Worm (Caenorhabditis elegans) whole organism, L2 larva: ENCODE results near the gene F58A3.4.

Source experiments
- C34F6.9 ChIP-seq: fragments of 150-350 bp; optimal IDR thresholded peaks from 2 replicates; lab custom pipeline; 2014; ENCODE audit warnings: missing biosample characterization, missing genetic modification characterization
- R02D3.7 ChIP-seq: fragments of 150-350 bp; optimal IDR thresholded peaks from 2 replicates; lab custom pipeline; 2014; ENCODE audit warnings: missing biosample characterization, missing genetic modification characterization
- Y55F3AM.14 ChIP-seq: fragments of 200-800 bp; sonication (Bioruptor generic); optimal IDR thresholded peaks from 2 replicates; lab custom pipeline; 2018; ENCODE audit warnings: mild to moderate bottlenecking, missing genetic modification characterization, missing compliant biosample characterization
- ZK546.5 ChIP-seq: sonication (generic microtip); optimal IDR thresholded peaks from 2 replicates; lab custom pipeline; 2017; ENCODE audit warnings: missing biosample characterization, missing genetic modification characterization
- alr-1 ChIP-seq: fragments of 150-350 bp; optimal IDR thresholded peaks from 2 replicates; lab custom pipeline; 2014; ENCODE audit warnings: missing biosample characterization, missing genetic modification characterization
- aly-2 ChIP-seq: fragments of 150-350 bp; optimal IDR thresholded peaks from 2 replicates; lab custom pipeline; 2014; ENCODE audit warnings: missing biosample characterization, missing genetic modification characterization
- ceh-16 ChIP-seq: fragments of 150-350 bp; optimal IDR thresholded peaks from 2 replicates; lab custom pipeline; 2014; ENCODE audit warnings: missing biosample characterization, missing genetic modification characterization
- ceh-82 ChIP-seq: fragments of 150-350 bp; optimal IDR thresholded peaks from 2 replicates; lab custom pipeline; 2014; ENCODE audit warnings: missing biosample characterization, missing genetic modification characterization
- crh-2 ChIP-seq: sonication (generic microtip); optimal IDR thresholded peaks from 2 replicates; lab custom pipeline; 2017; ENCODE audit warnings: missing biosample characterization, missing genetic modification characterization
- dmd-4 ChIP-seq: sonication (generic microtip); optimal IDR thresholded peaks from 2 replicates; lab custom pipeline; 2017; ENCODE audit warnings: missing biosample characterization, missing genetic modification characterization
- egl-27 ChIP-seq: sonication (generic microtip); optimal IDR thresholded peaks from 3 replicates; lab custom pipeline; 2017; ENCODE audit warnings: missing biosample characterization, missing genetic modification reagents, missing genetic modification characterization
- elt-1 ChIP-seq: fragments of 150-350 bp; optimal IDR thresholded peaks from 2 replicates; lab custom pipeline; 2014; ENCODE audit warnings: missing biosample characterization, missing genetic modification characterization
- elt-3 ChIP-seq: sonication (generic microtip); optimal IDR thresholded peaks from 2 replicates; lab custom pipeline; 2017; ENCODE audit warnings: missing biosample characterization, missing genetic modification characterization
- fos-1 ChIP-seq: fragments of 150-350 bp; optimal IDR thresholded peaks from 2 replicates; lab custom pipeline; 2014; ENCODE audit warnings: missing biosample characterization, missing genetic modification characterization
- gmeb-1 ChIP-seq: fragments of 150-350 bp; optimal IDR thresholded peaks from 2 replicates; lab custom pipeline; 2014; ENCODE audit warnings: missing biosample characterization, missing genetic modification characterization
- lin-13 ChIP-seq: fragments of 150-350 bp; optimal IDR thresholded peaks from 2 replicates; lab custom pipeline; 2014; ENCODE audit warnings: missing biosample characterization, missing genetic modification reagents, missing genetic modification characterization
- lin-39 ChIP-seq: fragments of 150-350 bp; optimal IDR thresholded peaks from 2 replicates; lab custom pipeline; 2014; ENCODE audit warnings: missing biosample characterization, missing genetic modification reagents, missing genetic modification characterization
- lsy-2 ChIP-seq, 2 experiments: fragments of 150-350 bp in 1 of 2; sonication (generic microtip) in 1 of 2; optimal IDR thresholded peaks; 2 replicates each; lab custom pipeline; 2014 to 2017; ENCODE audit warnings: missing biosample characterization in 2 of 2, missing genetic modification characterization in 2 of 2
- mab-5 ChIP-seq: fragments of 150-350 bp; optimal IDR thresholded peaks from 2 replicates; lab custom pipeline; 2014; ENCODE audit warnings: missing biosample characterization, missing genetic modification characterization
- mbf-1 ChIP-seq: sonication (generic microtip); optimal IDR thresholded peaks from 2 replicates; lab custom pipeline; 2017; ENCODE audit warnings: missing biosample characterization, missing genetic modification characterization
- nhr-11 ChIP-seq: fragments of 150-350 bp; optimal IDR thresholded peaks from 2 replicates; lab custom pipeline; 2014; ENCODE audit warnings: missing biosample characterization, missing genetic modification characterization
- nhr-12 ChIP-seq: fragments of 150-350 bp; optimal IDR thresholded peaks from 2 replicates; lab custom pipeline; 2014; ENCODE audit warnings: missing biosample characterization, missing genetic modification characterization
- nhr-21 ChIP-seq: fragments of 150-350 bp; optimal IDR thresholded peaks from 2 replicates; lab custom pipeline; 2014; ENCODE audit warnings: missing biosample characterization, missing genetic modification characterization
- nhr-23 ChIP-seq: fragments of 150-350 bp; optimal IDR thresholded peaks from 2 replicates; lab custom pipeline; 2014; ENCODE audit warnings: missing biosample characterization, missing genetic modification reagents, missing genetic modification characterization
- nhr-237 ChIP-seq: fragments of 150-350 bp; optimal IDR thresholded peaks from 2 replicates; lab custom pipeline; 2014; ENCODE audit warnings: missing biosample characterization, missing genetic modification characterization
- nhr-25 ChIP-seq: fragments of 150-350 bp; sonication (generic microtip); optimal IDR thresholded peaks from 3 replicates; lab custom pipeline; 2014; ENCODE audit warnings: missing biosample characterization, missing genetic modification characterization
- nhr-6 ChIP-seq: fragments of 150-350 bp; optimal IDR thresholded peaks from 2 replicates; lab custom pipeline; 2014; ENCODE audit warnings: missing biosample characterization, missing genetic modification characterization
- nhr-77 ChIP-seq: fragments of 150-350 bp; optimal IDR thresholded peaks from 2 replicates; lab custom pipeline; 2014; ENCODE audit warnings: missing biosample characterization, missing genetic modification characterization
- sma-3 ChIP-seq: sonication (generic microtip); optimal IDR thresholded peaks from 2 replicates; lab custom pipeline; 2016; ENCODE audit warnings: missing genetic modification reagents, missing genetic modification characterization, missing compliant biosample characterization
- snpc-4 ChIP-seq: fragments of 150-350 bp; optimal IDR thresholded peaks from 2 replicates; lab custom pipeline; 2014; ENCODE audit warnings: missing biosample characterization, missing genetic modification characterization
- unc-39 ChIP-seq: fragments of 150-350 bp; optimal IDR thresholded peaks from 2 replicates; lab custom pipeline; 2014; ENCODE audit warnings: missing biosample characterization, missing genetic modification characterization
- unc-55 ChIP-seq: fragments of 150-350 bp; sonication (generic microtip); optimal IDR thresholded peaks from 3 replicates; lab custom pipeline; 2014; ENCODE audit warnings: missing biosample characterization, missing genetic modification reagents, missing genetic modification characterization
- zag-1 ChIP-seq: fragments of 150-350 bp; optimal IDR thresholded peaks from 2 replicates; lab custom pipeline; 2014; ENCODE audit warnings: missing biosample characterization, missing genetic modification characterization
- ztf-1 ChIP-seq: fragments of 200-800 bp; sonication (Bioruptor generic); conservative IDR thresholded peaks from 2 replicates; pipeline ENCODE4 v1.3.6; 2022; ENCODE audit warnings: missing genetic modification characterization, missing compliant biosample characterization
- ztf-11 ChIP-seq: sonication (generic microtip); optimal IDR thresholded peaks from 2 replicates; lab custom pipeline; 2017; ENCODE audit warnings: missing biosample characterization, missing genetic modification characterization

The F58A3.4 gene

DNA sequence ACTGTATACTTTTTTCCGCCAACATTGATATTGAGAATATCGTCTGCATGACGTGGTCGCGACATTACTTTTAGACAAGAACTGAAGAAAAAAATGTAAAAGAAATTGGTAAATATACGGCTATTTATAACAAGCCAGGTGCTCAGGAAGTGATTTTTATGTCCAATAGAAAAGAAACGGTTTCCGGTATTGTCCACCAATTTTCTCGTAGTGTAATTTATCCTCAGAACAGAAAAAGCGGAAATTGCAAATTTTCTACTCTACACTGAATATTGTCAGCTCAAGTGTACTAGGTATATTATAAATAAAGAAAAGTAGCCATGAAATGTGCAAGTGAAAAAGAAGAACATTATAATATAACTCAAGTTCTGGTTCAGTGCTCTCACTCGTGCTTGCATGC is 11.3 kb downstream of the F58A3.4 start, which contains the start of gene F59F3.6:
F59F3.6 (minus strand) TSS at position 101 of the 400 bp plus-strand sequence.
- no peak for TF ChIP-seq Y55F3AM.14
- TF ChIP-seq sma-3 (GFP tag; lab: Kevin White, UChicago) = no peak
- TF ChIP-seq nhr-11 = no peak
- no peak for TF ChIP-seq ztf-1 (GFP tag; lab: Robert Waterston, UW)
- no peak for TF ChIP-seq ceh-16
- no peak for TF ChIP-seq nhr-6 (tag; lab: Kevin White, UChicago)
- TF ChIP-seq ztf-11 (tag; lab: Kevin White, UChicago) = no peak
- no peak for TF ChIP-seq nhr-237
- TF ChIP-seq unc-39 = no peak
- no peak for TF ChIP-seq elt-3 (tag; lab: Kevin White, UChicago)
- TF ChIP-seq, all 48 proteins: peak for 0

DNA sequence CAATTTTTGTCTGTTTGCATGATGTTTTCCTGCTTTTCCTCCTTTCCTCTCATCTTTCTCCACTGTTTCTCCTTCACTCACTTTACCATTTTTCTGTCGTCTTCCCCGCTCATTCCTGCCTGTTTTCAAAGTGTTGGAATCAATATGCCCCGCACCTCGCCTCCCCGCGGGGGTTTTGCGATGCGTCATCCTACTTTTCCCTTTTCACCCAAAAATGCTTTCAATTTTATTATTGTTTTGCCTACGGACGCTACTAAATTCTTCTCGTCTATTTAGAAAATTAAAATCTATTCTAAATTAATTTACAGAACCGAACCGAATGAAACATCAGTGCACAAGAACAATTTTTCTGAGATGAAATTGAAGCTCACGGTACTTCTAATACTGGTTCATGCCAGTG is 18.3 kb downstream of the F58A3.4 start, which contains the start of gene ver-3:
ver-3 (plus strand) TSS at position 301 of the 400 bp plus-strand sequence.
- TF ChIP-seq elt-1 (no peak), ZK546.5 (no peak), alr-1 (no peak), nhr-77 (tag; lab: Kevin White, UChicago) (no peak), zag-1 (tag; lab: Kevin White, UChicago) (no peak), crh-2 (no peak), nhr-12 (tag; lab: Kevin White, UChicago) (no peak), aly-2 (no peak), lin-39 (tag; lab: Kevin White, UChicago) (no peak), gmeb-1 (tag; lab: Kevin White, UChicago) (no peak), nhr-25 (tag; lab: Kevin White, UChicago) (no peak), nhr-6 (tag; lab: Kevin White, UChicago) (no peak), mbf-1 (tag; lab: Kevin White, UChicago) (no peak), R02D3.7 (tag; lab: Kevin White, UChicago) (no peak), dmd-4 (tag; lab: Kevin White, UChicago) (no peak), C34F6.9 (no peak), lsy-2 (tag; optimal IDR thresholded peaks at IDR 0.05; lab: Kevin White, UChicago) (no peak), unc-39 (no peak), egl-27 (no peak), nhr-23 (no peak)

DNA sequence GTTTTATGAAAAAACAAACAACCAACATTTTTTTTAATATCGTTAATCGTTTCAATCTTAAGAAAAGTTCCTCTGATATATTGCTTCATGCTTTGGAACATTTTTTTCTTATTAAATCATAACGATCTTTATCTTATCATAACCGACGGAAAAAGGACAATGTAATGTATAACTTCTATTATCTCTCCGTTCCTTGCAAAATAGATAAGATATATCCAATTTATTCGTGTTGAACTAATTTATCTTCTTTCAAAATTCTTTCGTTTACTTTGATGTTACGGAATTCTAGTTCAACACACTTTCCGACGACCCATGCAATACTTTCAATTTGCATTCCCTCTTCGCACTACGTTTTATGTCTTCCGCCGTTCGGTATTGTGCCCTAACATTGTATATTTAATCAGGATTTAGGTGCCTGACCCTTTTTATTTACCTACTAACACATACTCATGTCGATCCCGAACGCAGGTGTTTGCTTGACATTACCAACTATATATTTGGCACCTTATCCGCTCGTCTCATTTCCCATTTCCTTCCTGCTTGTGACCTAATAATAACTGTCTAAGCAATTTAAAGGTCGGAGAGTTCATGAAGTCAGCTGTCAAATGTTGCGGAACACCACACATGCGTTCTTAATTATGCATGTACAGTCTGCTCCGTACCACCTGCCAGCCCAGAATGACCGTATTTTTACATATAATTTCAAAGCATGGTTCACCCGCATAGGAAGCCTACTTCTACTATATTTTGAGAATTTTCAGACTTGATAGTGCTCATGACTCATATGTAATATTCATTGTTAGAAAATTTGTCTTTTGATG is 18.9 kb downstream of the F58A3.4 start:
- no peak for TF ChIP-seq unc-39
- TF ChIP-seq lin-39 (tag; lab: Kevin White, UChicago) = no peak
- no peak for TF ChIP-seq nhr-23
- no peak for TF ChIP-seq C34F6.9
- no peak for TF ChIP-seq nhr-12 (tag; lab: Kevin White, UChicago)
- no peak for TF ChIP-seq sma-3 (GFP tag; lab: Kevin White, UChicago)
- no peak for TF ChIP-seq lin-13 (GFP tag; lab: Kevin White, UChicago)
- TF ChIP-seq ceh-82 (tag; lab: Kevin White, UChicago) = no peak
- TF ChIP-seq zag-1 (tag; lab: Kevin White, UChicago) = no peak
- TF ChIP-seq fos-1 (tag; lab: Kevin White, UChicago) = no peak
- TF ChIP-seq nhr-6 (tag; lab: Kevin White, UChicago) = no peak
- TF ChIP-seq mab-5 (tag; lab: Kevin White, UChicago) = no peak

DNA sequence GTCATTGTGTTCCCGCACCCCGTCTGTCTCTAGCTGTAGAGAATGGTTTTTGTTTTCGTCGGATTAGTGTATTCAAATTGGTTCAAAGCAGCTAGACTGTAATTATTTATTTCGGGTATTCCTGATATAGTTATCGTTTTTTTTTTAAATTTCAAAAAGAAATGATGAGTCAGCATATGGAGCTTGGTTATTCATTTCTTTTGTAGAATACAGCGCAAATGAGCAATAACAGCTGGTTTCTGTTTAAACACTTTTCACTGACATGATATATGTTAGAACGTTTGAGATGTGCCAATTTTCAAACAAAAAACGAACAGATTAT is 19.6 kb downstream of the F58A3.4 start:
- no peak for TF ChIP-seq gmeb-1 (tag; lab: Kevin White, UChicago)
- TF ChIP-seq snpc-4 (tag; lab: Kevin White, UChicago) = no peak
- TF ChIP-seq nhr-21 = no peak
- TF ChIP-seq ceh-82 (tag; lab: Kevin White, UChicago) = no peak
- no peak for TF ChIP-seq egl-27
- no peak for TF ChIP-seq unc-55 (GFP tag; lab: Kevin White, UChicago)
- TF ChIP-seq Y55F3AM.14 = no peak
